Fruit fly (Drosophila melanogaster) whole organism, prepupa: ENCODE measurements around the gene Socs16D.

Experiments
- Blimp-1 ChIP-seq: fragments of 200-800 bp; sonication (Bioruptor generic); optimal IDR thresholded peaks from 3 replicates; lab custom pipeline; 2017; ENCODE audit warnings: missing biosample characterization, missing genetic modification characterization, mild to moderate bottlenecking, moderate library complexity, missing genetic modification reagents
- CG10669 ChIP-seq: fragments of 200-800 bp; sonication (Bioruptor generic); optimal IDR thresholded peaks from 3 replicates; lab custom pipeline; 2018; ENCODE audit warnings: missing biosample characterization, mild to moderate bottlenecking, missing genetic modification characterization, moderate library complexity
- CG15336 ChIP-seq: fragments of 200-800 bp; sonication (Bioruptor generic); IDR thresholded peaks from 2 replicates; pipeline ENCODE4 v1.3.6; 2022; ENCODE audit warnings: missing biosample characterization, missing genetic modification characterization
- CG1621 ChIP-seq: fragments of 200-800 bp; sonication (Bioruptor generic); optimal IDR thresholded peaks from 3 replicates; lab custom pipeline; 2018; ENCODE audit warnings: missing biosample characterization, mild to moderate bottlenecking, missing genetic modification characterization
- CG3032 ChIP-seq: fragments of 200-800 bp; optimal IDR thresholded peaks from 2 replicates; lab custom pipeline; 2019; ENCODE audit warnings: missing biosample characterization, mild to moderate bottlenecking, missing genetic modification characterization, moderate library complexity
- CG34406 ChIP-seq: fragments of 200-800 bp; sonication (Bioruptor generic); optimal IDR thresholded peaks from 3 replicates; lab custom pipeline; 2016; ENCODE audit warnings: missing biosample characterization, missing genetic modification characterization
- CG6163 ChIP-seq: fragments of 200-800 bp; sonication (Bioruptor generic); IDR thresholded peaks from 3 replicates; pipeline ENCODE4 v1.3.6; 2022; ENCODE audit warnings: missing biosample characterization, missing genetic modification characterization
- CG6854 ChIP-seq: fragments of 200-800 bp; sonication (Bioruptor generic); optimal IDR thresholded peaks from 2 replicates; lab custom pipeline; 2017; ENCODE audit warnings: missing biosample characterization, mild to moderate bottlenecking, missing genetic modification characterization
- CG8119 ChIP-seq: fragments of 200-800 bp; sonication (Bioruptor generic); IDR thresholded peaks from 3 replicates; pipeline ENCODE4 v1.3.6; 2022; ENCODE audit warnings: missing biosample characterization, missing genetic modification characterization
- Eip75B ChIP-seq: fragments of 200-800 bp; sonication (Bioruptor generic); optimal IDR thresholded peaks from 3 replicates; lab custom pipeline; 2016; ENCODE audit warnings: missing biosample characterization, missing genetic modification characterization
- Eip78C ChIP-seq: fragments of 200-800 bp; sonication (Bioruptor generic); peaks from one replicate; lab custom pipeline; 2016; ENCODE audit warnings: missing biosample characterization, missing genetic modification characterization
- Hr39 ChIP-seq: fragments of 200-800 bp; sonication (Bioruptor generic); optimal IDR thresholded peaks from 2 replicates; lab custom pipeline; 2016; ENCODE audit warnings: missing biosample characterization, missing genetic modification characterization
- Hr4 ChIP-seq: fragments of 200-800 bp; sonication (Bioruptor generic); optimal IDR thresholded peaks from 3 replicates; lab custom pipeline; 2016; ENCODE audit warnings: missing biosample characterization, missing genetic modification characterization
- Lpt ChIP-seq: fragments of 200-800 bp; sonication (Bioruptor generic); optimal IDR thresholded peaks from 3 replicates; lab custom pipeline; 2016; ENCODE audit warnings: missing biosample characterization, missing genetic modification characterization
- Met ChIP-seq: fragments of 200-800 bp; sonication (Bioruptor generic); optimal IDR thresholded peaks from 3 replicates; lab custom pipeline; 2016; ENCODE audit warnings: missing biosample characterization, missing genetic modification characterization
- OdsH ChIP-seq: fragments of 200-800 bp; sonication (Bioruptor generic); optimal IDR thresholded peaks from 3 replicates; lab custom pipeline; 2016; ENCODE audit warnings: missing biosample characterization, missing genetic modification characterization
- Smox ChIP-seq: fragments of 200-800 bp; sonication (Bioruptor generic); optimal IDR thresholded peaks from 3 replicates; lab custom pipeline; 2016; ENCODE audit warnings: missing biosample characterization, missing genetic modification characterization
- Sox102F ChIP-seq: fragments of 200-800 bp; sonication (Bioruptor generic); optimal IDR thresholded peaks from 2 replicates; lab custom pipeline; 2016; ENCODE audit warnings: missing biosample characterization, mild to moderate bottlenecking, missing genetic modification characterization
- Sox14 ChIP-seq: fragments of 200-800 bp; sonication (Bioruptor generic); optimal IDR thresholded peaks from 3 replicates; lab custom pipeline; 2016; ENCODE audit warnings: missing biosample characterization, missing genetic modification characterization
- achi ChIP-seq: fragments of 200-800 bp; sonication (Bioruptor generic); optimal IDR thresholded peaks from 3 replicates; lab custom pipeline; 2016; ENCODE audit warnings: missing biosample characterization, missing genetic modification characterization
- dac ChIP-seq: fragments of 200-800 bp; sonication (Bioruptor generic); optimal IDR thresholded peaks from 2 replicates; lab custom pipeline; 2017; ENCODE audit warnings: missing biosample characterization, mild to moderate bottlenecking, missing genetic modification characterization
- dsx ChIP-seq: fragments of 200-800 bp; optimal IDR thresholded peaks from 3 replicates; lab custom pipeline; 2019; ENCODE audit warnings: missing biosample characterization, mild to moderate bottlenecking, missing genetic modification characterization, moderate library complexity; ENCODE audit not compliant: poor library complexity, severe bottlenecking
- eg ChIP-seq: fragments of 200-800 bp; sonication (Bioruptor generic); IDR thresholded peaks from 3 replicates; pipeline ENCODE4 v1.3.6; 2022; ENCODE audit warnings: missing biosample characterization, missing genetic modification characterization
- esn ChIP-seq: fragments of 200-800 bp; sonication (Bioruptor generic); optimal IDR thresholded peaks from 2 replicates; lab custom pipeline; 2016; ENCODE audit warnings: missing biosample characterization, mild to moderate bottlenecking, missing genetic modification characterization, moderate library complexity
- fd85E ChIP-seq: fragments of 200-800 bp; sonication (Bioruptor generic); optimal IDR thresholded peaks from 3 replicates; lab custom pipeline; 2016; ENCODE audit warnings: missing biosample characterization, missing genetic modification characterization
- fkh ChIP-seq: fragments of 200-800 bp; sonication (Bioruptor generic); optimal IDR thresholded peaks from 3 replicates; lab custom pipeline; 2017; ENCODE audit warnings: missing biosample characterization, mild to moderate bottlenecking, missing genetic modification characterization, moderate library complexity
- pdm3 ChIP-seq: fragments of 200-800 bp; sonication (Bioruptor generic); optimal IDR thresholded peaks from 3 replicates; lab custom pipeline; 2016; ENCODE audit warnings: missing biosample characterization, missing genetic modification characterization
- spab ChIP-seq: fragments of 200-800 bp; sonication (Bioruptor generic); optimal IDR thresholded peaks from 2 replicates; lab custom pipeline; 2017; ENCODE audit warnings: missing biosample characterization, mild to moderate bottlenecking, missing genetic modification characterization, missing genetic modification reagents
- svp ChIP-seq: fragments of 200-800 bp; sonication (Bioruptor generic); peaks from one replicate; lab custom pipeline; 2016; ENCODE audit warnings: missing biosample characterization, missing genetic modification characterization
- topi ChIP-seq: fragments of 200-800 bp; sonication (Bioruptor generic); optimal IDR thresholded peaks from 3 replicates; lab custom pipeline; 2016; ENCODE audit warnings: missing biosample characterization, missing genetic modification characterization

The Socs16D gene

DNA sequence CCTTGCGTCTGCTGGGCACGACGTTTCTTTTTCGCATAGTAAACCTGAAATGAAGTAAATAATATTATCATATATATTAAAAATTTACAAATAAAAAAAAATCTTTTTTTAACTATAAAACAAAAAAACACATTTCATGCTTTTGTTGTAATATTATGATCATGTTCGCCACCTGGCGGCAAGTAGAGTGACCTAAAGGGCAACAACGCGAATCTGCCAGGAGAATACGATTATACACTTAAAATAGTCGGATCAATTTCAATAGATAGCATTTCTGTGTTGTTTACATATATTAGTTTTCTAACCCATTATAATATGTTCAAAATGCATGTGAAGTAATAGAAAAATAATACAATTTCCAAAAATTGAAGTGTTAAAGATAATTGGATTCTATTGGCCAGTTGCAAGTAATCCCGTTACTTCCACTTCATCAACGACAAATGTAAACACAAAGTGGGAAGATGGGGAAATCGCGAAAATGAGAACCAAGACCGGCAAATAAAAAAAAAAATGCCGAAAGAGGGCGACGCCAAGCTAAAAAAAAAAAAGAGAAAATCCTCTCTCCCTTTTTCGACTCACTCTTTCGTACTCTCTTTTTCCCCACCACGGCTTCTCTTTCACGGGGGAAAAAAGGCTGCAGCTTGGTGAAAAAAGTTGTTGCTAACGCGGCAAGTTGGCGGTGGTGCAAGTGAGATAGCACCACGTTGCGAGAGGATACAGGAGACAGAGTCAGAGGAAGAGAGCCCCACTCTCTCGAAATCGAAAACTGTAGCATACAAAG is 43.4 kb upstream of the Socs16D start:
- TF ChIP-seq spab (GFP tag; lab: Kevin White, UChicago): no peak
- no peak for TF ChIP-seq OdsH
- TF ChIP-seq eg (GFP tag; lab: Robert Waterston, UW): 0 out of 3 replicates have a peak, but pooled peaks have one; percentile 23
- TF ChIP-seq Eip75B (GFP tag; lab: Kevin White, UChicago): peak; percentile 12
- no peak for TF ChIP-seq CG10669 (GFP tag; lab: Kevin White, UChicago)
- no peak for TF ChIP-seq topi (GFP tag; lab: Kevin White, UChicago)
- TF ChIP-seq Lpt: peak; percentile 24
- TF ChIP-seq Eip78C (GFP tag; lab: Kevin White, UChicago): peak; percentile 54
- peak; percentile 6 for TF ChIP-seq CG6854 (GFP tag; lab: Kevin White, UChicago)
- TF ChIP-seq CG15336 (GFP tag; lab: Robert Waterston, UW): peak; percentile 37; the same call in 1 of the 2 replicates
- TF ChIP-seq svp (GFP tag; lab: Kevin White, UChicago): peak; percentile 47
- TF ChIP-seq Hr4: peak; percentile 4
- TF ChIP-seq CG8119 (GFP tag; lab: Robert Waterston, UW): 0 out of 3 replicates have a peak, but pooled peaks have one; percentile 34
- TF ChIP-seq CG6163 (GFP tag; lab: Robert Waterston, UW): peak; percentile 43; the same call in 2 of the 3 replicates
- TF ChIP-seq, all 60 proteins: peak for 10

DNA sequence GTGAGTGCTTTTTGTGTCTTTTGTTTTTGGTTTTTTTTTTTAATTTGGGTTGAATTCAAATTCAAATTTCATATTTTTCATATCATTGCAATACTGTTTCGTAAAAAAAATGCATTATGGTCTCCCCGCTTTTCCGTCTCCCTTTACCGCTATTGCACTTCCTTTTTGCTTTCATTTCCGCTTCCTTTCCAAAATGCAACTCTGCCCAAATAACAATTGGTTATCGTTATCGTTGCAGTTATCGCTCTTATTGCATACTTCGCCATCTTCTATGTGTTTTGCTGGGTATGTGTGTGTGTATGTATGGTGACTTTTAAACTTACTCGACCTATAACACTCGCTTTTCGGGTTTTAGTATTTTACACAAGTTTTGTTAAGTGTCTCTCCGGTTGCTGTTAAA is 37.7 kb upstream of the Socs16D start:
- peak; percentile 18 for TF ChIP-seq Sox102F (GFP tag; lab: Kevin White, UChicago)
- TF ChIP-seq fd85E (GFP tag; lab: Kevin White, UChicago): no peak
- TF ChIP-seq CG34406 (GFP tag; lab: Kevin White, UChicago): no peak
- peak; percentile 27 for TF ChIP-seq Eip78C (GFP tag; lab: Kevin White, UChicago)
- TF ChIP-seq esn (GFP tag; lab: Kevin White, UChicago): peak; percentile 32

DNA sequence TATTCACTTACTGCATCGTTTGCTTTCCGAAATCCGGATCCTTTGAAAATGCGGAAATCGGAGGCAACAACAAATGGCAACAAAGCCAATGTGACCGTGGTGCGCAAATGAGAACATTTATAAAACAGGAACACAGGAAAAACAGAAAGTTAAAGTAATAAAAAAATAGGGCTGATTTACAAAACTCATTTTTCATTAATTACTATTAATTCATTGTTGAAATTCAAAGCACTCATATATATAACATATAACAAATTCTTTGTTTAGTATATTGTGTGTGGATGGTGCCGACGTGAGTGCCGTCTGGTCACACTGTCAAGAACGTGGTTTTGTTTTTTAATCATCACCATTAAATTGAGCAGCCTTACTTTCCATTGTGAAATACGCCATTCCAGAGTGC is 33.3 kb upstream of the Socs16D start, which contains the start of the genes Arp8 and CG6769:
Gene Arp8 (minus strand): TSS at position 90 of the 400 bp plus-strand sequence.
Gene CG6769 (plus strand): TSS at position 292 of the 400 bp plus-strand sequence.
- peak; percentile 3 for TF ChIP-seq Eip75B (GFP tag; lab: Kevin White, UChicago)
- no peak for TF ChIP-seq pdm3 (GFP tag; lab: Kevin White, UChicago)
- peak; percentile 32 for TF ChIP-seq Smox (GFP tag; lab: Kevin White, UChicago)
- TF ChIP-seq CG1621: peak; percentile 35
- TF ChIP-seq Hr39 (GFP tag; lab: Kevin White, UChicago): peak; percentile 18
- peak; percentile 46 for TF ChIP-seq svp (GFP tag; lab: Kevin White, UChicago)
- peak; percentile 76 for TF ChIP-seq Eip78C (GFP tag; lab: Kevin White, UChicago)
- no peak for TF ChIP-seq dac (GFP tag; lab: Kevin White, UChicago)
- TF ChIP-seq Blimp-1 (GFP tag; lab: Kevin White, UChicago): peak; percentile 34
- TF ChIP-seq achi (GFP tag; lab: Kevin White, UChicago): peak; percentile 6
- TF ChIP-seq CG6163 (GFP tag; lab: Robert Waterston, UW): no peak
- TF ChIP-seq CG3032: peak; percentile 32
- TF ChIP-seq topi (GFP tag; lab: Kevin White, UChicago): peak; percentile 22
- TF ChIP-seq Met (GFP tag; lab: Kevin White, UChicago): peak; percentile 39
- TF ChIP-seq Sox14 (GFP tag; lab: Kevin White, UChicago): peak; percentile 56
- peak; percentile 53 for TF ChIP-seq esn (GFP tag; lab: Kevin White, UChicago)
- no peak for TF ChIP-seq fkh (GFP tag; lab: Kevin White, UChicago)
- TF ChIP-seq Hr4: peak; percentile 8

DNA sequence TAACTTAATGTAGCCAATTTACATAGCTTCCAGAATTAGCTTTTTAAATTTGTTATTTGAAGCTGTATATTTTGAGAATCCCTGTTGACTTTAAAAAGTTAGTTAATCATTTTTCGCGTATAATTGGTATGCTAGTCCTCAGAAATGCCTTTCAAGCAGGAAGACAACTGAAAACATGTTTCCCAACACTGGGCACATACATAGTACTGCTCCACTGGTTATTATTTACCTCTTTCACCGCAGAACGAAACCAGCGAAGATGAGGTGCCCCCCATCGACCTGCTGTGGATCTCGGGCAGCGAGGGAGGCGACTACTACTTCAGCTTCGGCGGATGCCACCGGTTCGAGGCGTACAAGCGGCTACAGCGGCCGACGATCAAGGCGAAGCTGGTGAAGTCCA is 30.4 kb upstream of the Socs16D start:
- TF ChIP-seq CG34406 (GFP tag; lab: Kevin White, UChicago): no peak
- TF ChIP-seq dsx (GFP tag; lab: Kevin White, UChicago): peak; percentile 22
- peak; percentile 56 for TF ChIP-seq Eip78C (GFP tag; lab: Kevin White, UChicago)
- TF ChIP-seq svp (GFP tag; lab: Kevin White, UChicago): peak; percentile 40
